Worm (Caenorhabditis elegans) whole organism, midembryonic: Measurements from ENCODE around the gene C08H9.15.

Experiments used
- T22C8.4 ChIP-seq: fragments of 200-800 bp; sonication (Bioruptor generic); IDR thresholded peaks from 2 replicates; pipeline ENCODE4 v1.3.6; 2022; ENCODE audit warnings: missing genetic modification characterization, missing compliant biosample characterization
- cog-1 ChIP-seq: sonication (generic microtip); optimal IDR thresholded peaks from 2 replicates; lab custom pipeline; 2016; ENCODE audit warnings: missing genetic modification characterization, missing compliant biosample characterization
- flt-1 ChIP-seq: fragments of 200-800 bp; sonication (Bioruptor generic); IDR thresholded peaks from 2 replicates; pipeline ENCODE4 v1.3.6; 2022; ENCODE audit warnings: missing genetic modification characterization, missing compliant biosample characterization
- klf-2 ChIP-seq: fragments of 200-800 bp; sonication (Bioruptor generic); conservative IDR thresholded peaks from 2 replicates; pipeline ENCODE4 v1.3.6; 2022; ENCODE audit warnings: missing genetic modification reagents, missing genetic modification characterization, missing compliant biosample characterization
- med-1 ChIP-seq: sonication (generic microtip); optimal IDR thresholded peaks from 2 replicates; lab custom pipeline; 2017; ENCODE audit warnings: missing genetic modification characterization, mild to moderate bottlenecking, missing compliant biosample characterization, antibody characterized with exemption, missing genetic modification reagents; ENCODE audit not compliant: insufficient read depth
- ref-1 ChIP-seq: fragments of 200-800 bp; sonication (Bioruptor generic); conservative IDR thresholded peaks from 2 replicates; pipeline ENCODE4 v1.3.6; 2022; ENCODE audit warnings: missing genetic modification reagents, missing genetic modification characterization, missing compliant biosample characterization
- tab-1 ChIP-seq: fragments of 200-800 bp; sonication (Bioruptor generic); IDR thresholded peaks from 2 replicates; pipeline ENCODE4 v1.3.6; 2022; ENCODE audit warnings: missing genetic modification characterization, missing compliant biosample characterization
- ztf-23 ChIP-seq: fragments of 200-800 bp; sonication (Bioruptor generic); IDR thresholded peaks from 2 replicates; pipeline ENCODE4 v1.3.6; 2022; ENCODE audit warnings: missing genetic modification reagents, missing genetic modification characterization, missing compliant biosample characterization
- ztf-29 ChIP-seq: fragments of 200-800 bp; sonication (Bioruptor generic); IDR thresholded peaks from 2 replicates; pipeline ENCODE4 v1.3.6; 2022; ENCODE audit warnings: missing genetic modification reagents, missing genetic modification characterization, missing compliant biosample characterization

The C08H9.15 gene

ce11 chrII:9880826-9881225 is at the start of gene C08H9.15:
C08H9.15 (plus strand) TSS chrII:9881193.
- no peak for TF ChIP-seq tab-1 (GFP tag; lab: Robert Waterston, UW)
- TF ChIP-seq cog-1 (tag; lab: Kevin White, UChicago) = no peak

ce11 chrII:9833855-9834254 is 47.1 kb upstream of the C08H9.15 start, which contains the start of gene ZK938.3:
ZK938.3 (minus strand) TSS chrII:9833955.
- TF ChIP-seq klf-2 (GFP tag; lab: Robert Waterston, UW) (no peak), flt-1 (GFP tag; lab: Robert Waterston, UW) (no peak), ztf-23 (no peak), tab-1 (GFP tag; lab: Robert Waterston, UW) (no peak), T22C8.4 (GFP tag; lab: Robert Waterston, UW) (no peak), ref-1 (GFP tag; lab: Robert Waterston, UW) (no peak)

DNA sequence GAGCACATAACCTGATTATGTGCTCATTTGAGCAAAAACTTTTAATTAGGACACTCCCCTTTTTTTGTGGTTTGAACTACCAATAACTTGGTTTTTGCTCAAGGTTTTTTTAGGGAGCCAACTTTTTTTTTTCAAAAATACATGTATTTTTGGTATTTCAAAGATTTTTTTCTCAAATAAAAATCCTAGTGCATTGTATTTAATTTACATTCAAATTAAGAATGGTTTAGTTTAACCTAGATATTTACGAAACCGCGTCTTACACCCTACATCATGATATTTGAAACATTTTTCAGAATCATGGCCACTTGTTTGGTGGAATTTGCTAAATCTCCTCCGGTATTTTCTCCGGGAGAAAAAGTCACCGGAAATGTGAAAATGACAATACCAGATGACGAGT is 46.1 kb upstream of the C08H9.15 start, which contains the start of gene arrd-5:
TSS of gene arrd-5 (plus strand) at position 301 of the 400 bp plus-strand sequence.
- no peak for TF ChIP-seq ztf-23
- no peak for TF ChIP-seq tab-1 (GFP tag; lab: Robert Waterston, UW)
- no peak for TF ChIP-seq klf-2 (GFP tag; lab: Robert Waterston, UW)
- no peak for TF ChIP-seq cog-1 (tag; lab: Kevin White, UChicago)
- TF ChIP-seq ztf-29 (GFP tag; lab: Robert Waterston, UW) = no peak
- no peak for TF ChIP-seq T22C8.4 (GFP tag; lab: Robert Waterston, UW)
- no peak for TF ChIP-seq med-1 (GFP tag; lab: Kevin White, UChicago)

- no peak for TF ChIP-seq med-1 (GFP tag; lab: Kevin White, UChicago)
- TF ChIP-seq tab-1 (GFP tag; lab: Robert Waterston, UW) = no peak
- TF ChIP-seq ztf-23 = no peak
- no peak for TF ChIP-seq flt-1 (GFP tag; lab: Robert Waterston, UW)
- TF ChIP-seq cog-1 (tag; lab: Kevin White, UChicago) = no peak
- TF ChIP-seq ref-1 (GFP tag; lab: Robert Waterston, UW) = no peak
- TF ChIP-seq T22C8.4 (GFP tag; lab: Robert Waterston, UW) = no peak
- TF ChIP-seq ztf-29 (GFP tag; lab: Robert Waterston, UW) = no peak
Observed at ce11 chrII:9835958-9836357, 45.0 kb upstream of the C08H9.15 start.

ce11 chrII:9838260-9838935 is 42.6 kb upstream of the C08H9.15 start, which contains the start of gene arrd-4:
arrd-4 (minus strand) TSS chrII:9838310.
- no peak for TF ChIP-seq ref-1 (GFP tag; lab: Robert Waterston, UW)
- 0 out of 2 replicates have a peak, but pooled peaks have one; percentile 7 for TF ChIP-seq tab-1 (GFP tag; lab: Robert Waterston, UW)

DNA sequence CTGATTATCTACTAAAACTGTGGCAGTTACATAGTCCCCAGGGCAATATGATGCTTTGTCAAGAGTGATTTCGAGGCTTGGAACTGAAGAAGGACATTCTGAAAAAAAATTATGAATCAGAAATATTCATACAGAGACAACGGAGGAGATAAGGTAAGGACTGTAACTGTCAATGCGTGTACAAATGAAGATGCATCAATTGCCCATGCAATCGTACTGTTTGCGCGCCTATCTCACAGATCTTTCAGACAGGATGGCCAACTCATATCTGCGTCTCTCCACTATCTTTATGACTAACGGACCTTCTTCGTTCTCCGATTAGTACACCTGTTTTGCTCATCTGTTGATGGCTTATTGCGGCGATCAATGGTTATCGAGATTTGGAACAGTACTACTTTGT is 40.7 kb upstream of the C08H9.15 start, which contains the start of gene ZK938.11:
TSS of gene ZK938.11 (minus strand) at position 101 of the 400 bp plus-strand sequence.
- no peak for TF ChIP-seq ztf-23
- no peak for TF ChIP-seq flt-1 (GFP tag; lab: Robert Waterston, UW)
- no peak for TF ChIP-seq ref-1 (GFP tag; lab: Robert Waterston, UW)
- TF ChIP-seq ztf-29 (GFP tag; lab: Robert Waterston, UW) = no peak
- no peak for TF ChIP-seq cog-1 (tag; lab: Kevin White, UChicago)
- TF ChIP-seq T22C8.4 (GFP tag; lab: Robert Waterston, UW) = no peak
- TF ChIP-seq klf-2 (GFP tag; lab: Robert Waterston, UW) = no peak
- no peak for TF ChIP-seq tab-1 (GFP tag; lab: Robert Waterston, UW)
- TF ChIP-seq med-1 (GFP tag; lab: Kevin White, UChicago) = no peak

DNA sequence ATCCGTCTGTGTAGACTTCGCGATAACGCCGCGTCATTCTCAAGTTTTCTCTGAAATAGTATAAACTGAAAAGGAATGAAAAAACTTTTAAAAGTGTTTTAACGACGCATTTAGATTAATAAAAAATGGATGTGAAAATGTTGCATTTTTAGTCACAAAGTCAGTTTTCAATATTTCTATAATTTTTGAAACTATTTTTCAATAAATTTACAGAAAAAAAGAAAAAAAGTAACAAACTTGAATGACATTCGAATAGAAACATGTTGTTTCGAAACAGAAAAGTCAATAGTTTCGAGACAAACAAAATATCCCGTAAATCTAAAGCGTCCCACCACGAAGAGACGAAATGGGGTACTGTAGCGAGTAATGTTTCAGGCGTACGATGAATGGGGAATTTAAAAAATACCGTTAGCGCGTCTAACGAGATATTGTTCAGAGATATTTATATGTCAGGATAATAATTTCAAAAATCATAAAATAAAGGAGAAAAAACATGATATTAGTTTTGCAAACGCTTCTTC is 38.9 kb upstream of the C08H9.15 start, which contains the start of gene rnh-1.2:
TSS of gene rnh-1.2 (minus strand) at position 51 of the 521 bp plus-strand sequence.
- TF ChIP-seq flt-1 (GFP tag; lab: Robert Waterston, UW) (no peak), ztf-23 (no peak), tab-1 (GFP tag; lab: Robert Waterston, UW) (no peak)

DNA sequence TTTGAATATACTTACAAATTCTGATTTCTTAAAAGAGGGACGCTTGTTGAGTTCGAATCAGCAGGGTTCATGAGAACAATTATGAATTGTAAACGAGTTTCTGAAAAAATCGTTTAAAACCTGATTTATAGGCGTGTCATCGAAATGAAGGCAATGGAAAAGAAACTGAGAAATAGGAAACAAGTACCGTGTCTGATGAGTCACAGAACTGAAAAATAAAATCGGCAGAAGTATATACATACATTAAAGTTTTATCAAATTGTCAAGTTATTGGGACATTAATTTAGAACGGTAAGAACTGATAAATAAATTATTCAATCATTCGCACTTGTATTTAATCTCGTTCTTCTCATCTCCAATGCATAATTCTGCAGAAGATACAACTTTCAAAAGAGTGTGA is 35.8 kb upstream of the C08H9.15 start, which contains the start of gene chil-9:
TSS of gene chil-9 (minus strand) at position 101 of the 400 bp plus-strand sequence.
- TF ChIP-seq ztf-29 (GFP tag; lab: Robert Waterston, UW) (no peak), cog-1 (tag; lab: Kevin White, UChicago) (no peak), tab-1 (GFP tag; lab: Robert Waterston, UW) (no peak), T22C8.4 (GFP tag; lab: Robert Waterston, UW) (no peak), flt-1 (GFP tag; lab: Robert Waterston, UW) (no peak), ztf-23 (no peak), ref-1 (GFP tag; lab: Robert Waterston, UW) (no peak), klf-2 (GFP tag; lab: Robert Waterston, UW) (no peak), med-1 (GFP tag; lab: Kevin White, UChicago) (no peak)

DNA sequence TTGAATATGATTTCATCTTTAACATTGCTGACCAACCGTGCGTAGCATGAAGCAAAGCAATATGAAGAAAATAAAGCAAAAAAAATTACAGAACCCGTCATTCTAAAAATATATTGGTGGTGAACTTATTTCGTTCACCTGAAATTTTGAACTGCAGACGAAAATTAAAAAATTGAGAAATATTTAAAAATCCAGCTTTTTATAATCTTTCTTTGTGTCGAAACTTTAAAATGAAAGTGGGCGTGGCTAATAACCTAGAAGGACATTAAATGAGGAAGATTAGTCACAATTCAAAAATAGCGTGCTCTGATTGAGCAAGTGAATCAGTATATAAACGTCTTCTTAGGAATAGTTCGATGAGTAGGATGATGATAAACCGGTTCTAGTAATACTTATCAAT is 31.5 kb upstream of the C08H9.15 start, which contains the start of gene old-2:
TSS of gene old-2 (minus strand) at position 101 of the 400 bp plus-strand sequence.
- TF ChIP-seq tab-1 (GFP tag; lab: Robert Waterston, UW) (no peak), flt-1 (GFP tag; lab: Robert Waterston, UW) (no peak), med-1 (GFP tag; lab: Kevin White, UChicago) (no peak)

DNA sequence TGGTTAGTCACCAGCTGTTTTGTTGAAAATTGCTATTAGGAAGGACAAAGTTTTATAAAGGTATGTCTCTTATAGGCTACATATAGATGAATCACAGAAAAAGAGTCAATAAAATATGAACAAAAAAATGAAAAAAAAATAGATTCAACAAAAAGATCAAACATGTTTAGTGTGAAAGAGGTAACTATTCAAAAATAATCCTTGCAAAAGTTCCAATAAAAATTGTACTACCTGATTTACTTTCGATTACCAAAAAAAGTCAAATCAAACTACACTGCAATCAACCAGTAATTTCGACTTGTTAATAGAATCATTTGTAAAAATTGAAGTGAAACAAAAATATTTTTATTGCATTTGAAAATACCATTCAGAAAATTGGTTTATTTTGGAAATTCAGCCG is 30.0 kb upstream of the C08H9.15 start, which contains the start of gene ZK938.10:
TSS of gene ZK938.10 (minus strand) at position 101 of the 400 bp plus-strand sequence.
- TF ChIP-seq ztf-29 (GFP tag; lab: Robert Waterston, UW) (no peak), cog-1 (tag; lab: Kevin White, UChicago) (no peak), ref-1 (GFP tag; lab: Robert Waterston, UW) (no peak), flt-1 (GFP tag; lab: Robert Waterston, UW) (no peak), med-1 (GFP tag; lab: Kevin White, UChicago) (no peak), klf-2 (GFP tag; lab: Robert Waterston, UW) (no peak), T22C8.4 (GFP tag; lab: Robert Waterston, UW) (no peak), ztf-23 (no peak), tab-1 (GFP tag; lab: Robert Waterston, UW) (no peak)
